Worm (Caenorhabditis elegans): Measurements from ENCODE around the gene dur-1.

dur-1 gene

DNA sequence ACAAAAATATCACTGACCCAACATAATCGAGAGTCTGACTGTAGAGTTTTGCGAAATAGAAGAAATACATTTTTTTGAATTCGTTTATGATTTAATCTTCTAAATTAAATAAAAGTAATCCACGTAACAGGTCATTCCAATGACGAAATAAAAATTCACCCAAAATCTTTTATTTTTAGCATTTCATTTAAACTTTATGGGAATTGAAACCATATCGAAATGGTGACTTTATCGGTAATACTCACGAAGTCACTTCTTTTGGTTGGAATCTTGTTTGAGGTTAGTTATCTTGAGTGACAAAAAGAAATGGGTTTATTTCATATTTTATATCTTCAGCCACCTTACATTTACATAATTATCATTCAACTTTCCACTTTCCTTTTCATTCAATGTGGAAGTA is 44.6 kb upstream of the dur-1 start, which contains the start of the genes C47E12.12 and C47E12.10:
Gene C47E12.12, minus strand, starts transcription at position 101 of the 400 bp plus-strand sequence.
Gene C47E12.10, plus strand, starts transcription at position 172 of the 400 bp plus-strand sequence.
- TF ChIP-seq saeg-2 (GFP tag; IDR thresholded peaks at IDR 0.05) = no peak
- no peak for TF ChIP-seq T20F7.1 (GFP tag; optimal IDR thresholded peaks at IDR 0.05)

DNA sequence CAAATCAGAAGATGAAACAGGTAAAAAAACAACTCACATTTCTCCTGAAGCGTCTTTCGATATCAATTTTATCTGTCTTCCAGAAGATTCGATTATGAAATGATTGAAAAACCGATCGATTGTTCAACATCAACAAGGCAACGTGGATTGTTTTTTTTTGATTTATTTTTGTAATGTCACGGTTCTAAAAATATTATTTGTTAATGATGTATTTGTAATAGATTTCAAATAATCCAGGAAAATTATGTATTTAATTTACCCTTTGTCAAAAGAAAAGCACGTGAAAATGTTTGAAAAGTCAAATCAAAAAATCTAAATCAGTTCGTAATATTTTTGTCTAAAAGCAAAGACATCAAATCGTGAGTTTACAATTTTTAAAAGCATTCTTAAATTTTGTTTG is 41.1 kb upstream of the dur-1 start, which contains the start of the genes kin-5 and C47E12.11:
Gene kin-5, minus strand, starts transcription at position 101 of the 400 bp plus-strand sequence.
Gene C47E12.11, plus strand, starts transcription at position 320 of the 400 bp plus-strand sequence.
- TF ChIP-seq lin-15B (tag; optimal IDR thresholded peaks at IDR 0.05) = no peak
- TF ChIP-seq cey-2 (tag; optimal IDR thresholded peaks at IDR 0.05; ENCODE audit: borderline replicate concordance, insufficient read depth) = no peak
- TF ChIP-seq nhr-111 (GFP tag; optimal IDR thresholded peaks at IDR 0.05) = no peak
- no peak for TF ChIP-seq pha-4 (GFP tag; IDR thresholded peaks at IDR 0.05)
- TF ChIP-seq pha-4 (tag; optimal IDR thresholded peaks at IDR 0.05) = no peak
- TF ChIP-seq mes-2 (tag; optimal IDR thresholded peaks at IDR 0.05; ENCODE audit: poor library complexity, severe bottlenecking) = no peak
- TF ChIP-seq spr-1 (tag; optimal IDR thresholded peaks at IDR 0.05) = no peak
- TF ChIP-seq egl-43 (GFP tag; IDR thresholded peaks at IDR 0.05) = no peak
- TF ChIP-seq madf-9 (GFP tag; conservative IDR thresholded peaks at IDR 0.05) = no peak
- no peak for TF ChIP-seq mxl-3 (GFP tag; optimal IDR thresholded peaks at IDR 0.05)
- no peak for TF ChIP-seq zag-1 (tag; optimal IDR thresholded peaks at IDR 0.05)
- TF ChIP-seq daf-16 (GFP tag; optimal IDR thresholded peaks at IDR 0.05) = no peak
- no peak for TF ChIP-seq daf-16 (tag; optimal IDR thresholded peaks at IDR 0.05)

DNA sequence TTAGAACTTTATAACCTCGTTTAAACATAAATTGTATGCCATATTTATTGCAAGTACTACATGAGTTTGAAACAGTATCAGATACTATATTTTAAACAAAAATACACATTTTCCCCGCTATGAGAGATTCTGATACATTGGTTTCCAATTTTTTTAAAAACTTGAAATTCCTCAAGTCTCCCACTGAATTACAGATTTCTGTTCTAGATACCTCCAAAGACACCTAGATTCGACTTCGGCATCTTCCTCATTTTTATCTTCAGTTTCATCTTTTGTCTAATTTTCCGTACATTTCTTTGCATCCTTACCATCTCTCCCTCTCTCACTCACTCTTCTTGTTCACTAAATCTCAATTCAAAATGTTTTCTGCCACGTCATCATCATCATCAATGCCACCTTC is 35.9 kb upstream of the dur-1 start, which contains the start of gene T13H10.2:
Gene T13H10.2, plus strand, starts transcription at position 301 of the 400 bp plus-strand sequence.
- TF ChIP-seq spr-3 (GFP tag; optimal IDR thresholded peaks at IDR 0.05) = no peak
- TF ChIP-seq ceh-28 (tag; optimal IDR thresholded peaks at IDR 0.05) = no peak
- no peak for TF ChIP-seq Y5F2A.4 (GFP tag; optimal IDR thresholded peaks at IDR 0.05)
- no peak for TF ChIP-seq ces-1 (GFP tag; optimal IDR thresholded peaks at IDR 0.05)
- no peak for TF ChIP-seq egl-27 (tag; optimal IDR thresholded peaks at IDR 0.05)
- no peak for TF ChIP-seq daf-8 (GFP tag; IDR thresholded peaks at IDR 0.05)
- no peak for TF ChIP-seq vab-7 (GFP tag; IDR thresholded peaks at IDR 0.05)
- TF ChIP-seq unc-62 (GFP tag; optimal IDR thresholded peaks at IDR 0.05 in 1 of 2) = no peak
- TF ChIP-seq unc-62 (tag; optimal IDR thresholded peaks at IDR 0.05) = no peak
- no peak for TF ChIP-seq pha-4 (GFP tag; IDR thresholded peaks at IDR 0.05)
- TF ChIP-seq pha-4 (tag; optimal IDR thresholded peaks at IDR 0.05) = no peak
- no peak for TF ChIP-seq unc-130 (GFP tag; optimal IDR thresholded peaks at IDR 0.05)
- no peak for TF ChIP-seq nhr-111 (GFP tag; optimal IDR thresholded peaks at IDR 0.05)

DNA sequence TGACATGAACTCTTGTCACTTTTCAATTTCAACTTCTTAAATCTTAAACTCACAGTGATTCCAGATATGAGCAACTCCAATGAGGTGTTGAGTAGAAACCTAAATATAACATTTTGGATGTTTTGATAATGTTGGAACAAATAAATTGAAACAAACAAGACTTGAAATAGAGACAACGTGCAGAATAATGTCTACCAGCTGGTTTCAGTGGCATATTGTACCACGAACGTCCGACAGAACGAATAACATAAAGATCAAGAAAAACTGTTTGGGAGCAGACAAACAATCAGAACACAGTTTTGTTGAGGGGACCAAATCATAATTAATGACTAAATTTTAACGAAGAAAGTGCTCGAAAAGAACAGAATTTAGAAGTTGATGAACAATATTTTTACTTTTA is 25.3 kb upstream of the dur-1 start, which contains the start of gene gon-1:
Gene gon-1, minus strand, starts transcription at position 101 of the 400 bp plus-strand sequence.
- TF ChIP-seq lsy-2 (tag; optimal IDR thresholded peaks at IDR 0.05) (no peak), mxl-3 (GFP tag; optimal IDR thresholded peaks at IDR 0.05) (no peak), aly-2 (tag; optimal IDR thresholded peaks at IDR 0.05) (no peak), daf-8 (GFP tag; IDR thresholded peaks at IDR 0.05) (no peak), ztf-7 (tag; optimal IDR thresholded peaks at IDR 0.05) (no peak), lin-15B (tag; optimal IDR thresholded peaks at IDR 0.05) (no peak), lin-1 (GFP tag; IDR thresholded peaks at IDR 0.05) (no peak), dpl-1 (GFP tag; optimal IDR thresholded peaks at IDR 0.05) (no peak), sdz-12 (GFP tag; optimal IDR thresholded peaks at IDR 0.05) (no peak), spr-3 (GFP tag; optimal IDR thresholded peaks at IDR 0.05) (no peak), daf-19 (GFP tag; conservative IDR thresholded peaks at IDR 0.05) (no peak), nhr-76 (tag; optimal IDR thresholded peaks at IDR 0.05) (no peak), ces-1 (GFP tag; optimal IDR thresholded peaks at IDR 0.05) (no peak), nhr-111 (GFP tag; optimal IDR thresholded peaks at IDR 0.05) (no peak)

DNA sequence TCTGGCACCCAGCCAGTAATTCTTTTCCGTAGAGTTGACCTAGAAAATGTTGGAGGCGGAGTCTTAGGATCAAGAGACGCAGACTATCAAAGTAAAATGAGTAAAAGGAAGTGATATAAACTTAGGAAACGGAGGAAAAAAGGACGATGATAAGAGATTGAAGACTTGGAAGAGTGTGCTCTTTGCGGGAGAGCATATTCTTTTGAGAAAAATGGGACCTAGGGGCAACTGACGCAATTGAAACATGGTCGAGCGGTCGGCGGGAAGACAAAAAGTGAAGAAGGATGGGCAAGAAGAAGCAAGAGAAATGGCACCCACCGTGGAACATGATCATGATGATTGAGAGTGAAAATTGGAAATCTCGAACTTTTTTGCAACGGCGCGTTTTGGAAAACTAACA is 20.0 kb upstream of the dur-1 start:
- TF ChIP-seq sdz-12 (GFP tag; optimal IDR thresholded peaks at IDR 0.05) (no peak), hlh-11 (tag; optimal IDR thresholded peaks at IDR 0.05) (peak; percentile 34), nhr-11 (tag; optimal IDR thresholded peaks at IDR 0.05) (peak; percentile 53), unc-62 (GFP tag; optimal IDR thresholded peaks at IDR 0.05 in 1 of 2) (peak in 1 of 2 experiments; percentile 86), unc-62 (tag; optimal IDR thresholded peaks at IDR 0.05) (no peak), zfp-3 (GFP tag; conservative IDR thresholded peaks at IDR 0.05) (no peak)
